Worm (Caenorhabditis elegans) whole organism, late embryonic: Measurements from ENCODE around the gene ZK488.5.

Source experiments
- C38D4.7 ChIP-seq: fragments of 200-800 bp; sonication (Bioruptor generic); optimal IDR thresholded peaks from 2 replicates; lab custom pipeline; 2018; ENCODE audit warnings: mild to moderate bottlenecking, missing genetic modification characterization, moderate library complexity, missing compliant biosample characterization
- F13H6.1 ChIP-seq: sonication (generic microtip); optimal IDR thresholded peaks from 2 replicates; lab custom pipeline; 2016; ENCODE audit warnings: missing genetic modification characterization, missing compliant biosample characterization
- K02D7.2 ChIP-seq: sonication (generic microtip); optimal IDR thresholded peaks from 2 replicates; lab custom pipeline; 2017; ENCODE audit warnings: mild to moderate bottlenecking, missing genetic modification characterization, missing compliant biosample characterization
- ahr-1 ChIP-seq: sonication (generic microtip); optimal IDR thresholded peaks from 2 replicates; lab custom pipeline; 2016; ENCODE audit warnings: missing genetic modification characterization, missing compliant biosample characterization
- ama-1 ChIP-seq: fragments of 150-350 bp; optimal IDR thresholded peaks from 2 replicates; lab custom pipeline; 2014
- ceh-31 ChIP-seq: sonication (generic microtip); optimal IDR thresholded peaks from 2 replicates; lab custom pipeline; 2016; ENCODE audit warnings: missing genetic modification characterization, missing compliant biosample characterization
- ceh-34 ChIP-seq: sonication (generic microtip); optimal IDR thresholded peaks from 2 replicates; lab custom pipeline; 2016; ENCODE audit warnings: mild to moderate bottlenecking, missing genetic modification characterization, missing compliant biosample characterization
- ceh-45 ChIP-seq: fragments of 200-800 bp; sonication (Bioruptor generic); IDR thresholded peaks from 2 replicates; pipeline ENCODE4 v1.3.6; 2022; ENCODE audit warnings: missing genetic modification reagents, missing genetic modification characterization, missing compliant biosample characterization
- ceh-48 ChIP-seq: sonication (generic microtip); optimal IDR thresholded peaks from 2 replicates; lab custom pipeline; 2016; ENCODE audit warnings: missing genetic modification characterization, inconsistent platforms, missing compliant biosample characterization
- ceh-6 ChIP-seq: fragments of 200-800 bp; sonication (Bioruptor generic); optimal IDR thresholded peaks from 2 replicates; lab custom pipeline; 2018; ENCODE audit warnings: mild to moderate bottlenecking, missing genetic modification characterization, missing compliant biosample characterization
- che-1 ChIP-seq: sonication (generic microtip); optimal IDR thresholded peaks from 2 replicates; lab custom pipeline; 2016; ENCODE audit warnings: mild to moderate bottlenecking, missing genetic modification characterization, missing compliant biosample characterization
- dmd-4 ChIP-seq: sonication (generic microtip); optimal IDR thresholded peaks from 2 replicates; lab custom pipeline; 2016; ENCODE audit warnings: borderline replicate concordance, missing genetic modification characterization, missing compliant biosample characterization
- ets-4 ChIP-seq: sonication (generic microtip); optimal IDR thresholded peaks from 2 replicates; lab custom pipeline; 2016; ENCODE audit warnings: missing genetic modification characterization, missing compliant biosample characterization
- eyg-1 ChIP-seq: sonication (generic microtip); optimal IDR thresholded peaks from 2 replicates; lab custom pipeline; 2016; ENCODE audit warnings: missing genotype, missing genetic modification characterization, missing compliant biosample characterization
- fkh-10 ChIP-seq: fragments of 150-350 bp; optimal IDR thresholded peaks from 2 replicates; lab custom pipeline; 2014; ENCODE audit warnings: missing biosample characterization, missing genetic modification reagents, missing genetic modification characterization
- fkh-6 ChIP-seq: sonication (generic microtip); optimal IDR thresholded peaks from 2 replicates; lab custom pipeline; 2016; ENCODE audit warnings: missing genetic modification characterization, missing compliant biosample characterization
- gmeb-2 ChIP-seq: sonication (generic microtip); optimal IDR thresholded peaks from 2 replicates; lab custom pipeline; 2016; ENCODE audit warnings: missing genetic modification characterization, inconsistent platforms, missing compliant biosample characterization
- hlh-13 ChIP-seq: fragments of 200-800 bp; sonication (Bioruptor generic); optimal IDR thresholded peaks from 2 replicates; lab custom pipeline; 2018; ENCODE audit warnings: mild to moderate bottlenecking, missing genetic modification characterization, missing compliant biosample characterization
- hlh-15 ChIP-seq: sonication (generic microtip); optimal IDR thresholded peaks from 2 replicates; lab custom pipeline; 2016; ENCODE audit warnings: missing genetic modification characterization, missing compliant biosample characterization
- hlh-30 ChIP-seq: sonication (generic microtip); optimal IDR thresholded peaks from 2 replicates; lab custom pipeline; 2017; ENCODE audit warnings: antibody characterized with exemption, missing genetic modification characterization, missing compliant biosample characterization; ENCODE audit not compliant: insufficient read depth
- hlh-8 ChIP-seq: sonication (generic microtip); optimal IDR thresholded peaks from 2 replicates; lab custom pipeline; 2016; ENCODE audit warnings: missing genotype, missing genetic modification characterization, missing compliant biosample characterization
- nhr-11 ChIP-seq: fragments of 150-350 bp; optimal IDR thresholded peaks from 2 replicates; lab custom pipeline; 2014; ENCODE audit warnings: missing biosample characterization, missing genetic modification characterization
- pat-9 ChIP-seq: fragments of 200-800 bp; sonication (Bioruptor generic); optimal IDR thresholded peaks from 2 replicates; lab custom pipeline; 2018; ENCODE audit warnings: mild to moderate bottlenecking, missing genetic modification characterization, moderate library complexity, missing compliant biosample characterization
- pax-1 ChIP-seq: fragments of 150-350 bp; optimal IDR thresholded peaks from 2 replicates; lab custom pipeline; 2014; ENCODE audit warnings: missing biosample characterization, missing genetic modification characterization
- pha-2 ChIP-seq: sonication (generic microtip); optimal IDR thresholded peaks from 2 replicates; lab custom pipeline; 2017; ENCODE audit warnings: mild to moderate bottlenecking, missing genetic modification characterization, missing compliant biosample characterization
- pros-1 ChIP-seq: fragments of 150-350 bp; optimal IDR thresholded peaks from 2 replicates; lab custom pipeline; 2014; ENCODE audit warnings: missing biosample characterization, missing genetic modification reagents, missing genetic modification characterization
- ref-2 ChIP-seq: sonication (generic microtip); optimal IDR thresholded peaks from 2 replicates; lab custom pipeline; 2016; ENCODE audit warnings: missing genetic modification characterization, missing compliant biosample characterization
- rnt-1 ChIP-seq: sonication (generic microtip); optimal IDR thresholded peaks from 2 replicates; lab custom pipeline; 2016; ENCODE audit warnings: missing genetic modification characterization, missing compliant biosample characterization
- sox-4 ChIP-seq: sonication (generic microtip); optimal IDR thresholded peaks from 2 replicates; lab custom pipeline; 2017; ENCODE audit warnings: mild to moderate bottlenecking, missing genetic modification characterization, inconsistent platforms, missing compliant biosample characterization
- syd-9 ChIP-seq: sonication (generic microtip); optimal IDR thresholded peaks from 2 replicates; lab custom pipeline; 2016; ENCODE audit warnings: mild to moderate bottlenecking, missing genetic modification characterization, moderate library complexity, missing compliant biosample characterization
- unc-3 ChIP-seq, 2 experiments: fragments of 200-800 bp in 1 of 2; sonication (Bioruptor generic) in 1 of 2; sonication (generic microtip) in 1 of 2; conservative IDR thresholded peaks in 1 of 2; optimal IDR thresholded peaks in 1 of 2; 2 replicates each; pipeline versions ENCODE4 v1.3.6 to Lab custom; 2016 to 2022; ENCODE audit warnings: missing compliant biosample characterization in 2 of 2, missing genetic modification characterization in 2 of 2, missing genetic modification reagents in 1 of 2
- unc-55 ChIP-seq: sonication (generic microtip); optimal IDR thresholded peaks from 2 replicates; lab custom pipeline; 2017; ENCODE audit warnings: missing biosample characterization, missing genetic modification reagents, missing genetic modification characterization
- unc-86 ChIP-seq: sonication (generic microtip); optimal IDR thresholded peaks from 2 replicates; lab custom pipeline; 2016; ENCODE audit warnings: missing genetic modification characterization, missing compliant biosample characterization
- zip-5 ChIP-seq: sonication (generic microtip); optimal IDR thresholded peaks from 2 replicates; lab custom pipeline; 2016; ENCODE audit warnings: missing genetic modification characterization, missing compliant biosample characterization
- ztf-16 ChIP-seq: sonication (generic microtip); optimal IDR thresholded peaks from 2 replicates; lab custom pipeline; 2017; ENCODE audit warnings: missing genetic modification characterization, missing compliant biosample characterization

The ZK488.5 gene

DNA sequence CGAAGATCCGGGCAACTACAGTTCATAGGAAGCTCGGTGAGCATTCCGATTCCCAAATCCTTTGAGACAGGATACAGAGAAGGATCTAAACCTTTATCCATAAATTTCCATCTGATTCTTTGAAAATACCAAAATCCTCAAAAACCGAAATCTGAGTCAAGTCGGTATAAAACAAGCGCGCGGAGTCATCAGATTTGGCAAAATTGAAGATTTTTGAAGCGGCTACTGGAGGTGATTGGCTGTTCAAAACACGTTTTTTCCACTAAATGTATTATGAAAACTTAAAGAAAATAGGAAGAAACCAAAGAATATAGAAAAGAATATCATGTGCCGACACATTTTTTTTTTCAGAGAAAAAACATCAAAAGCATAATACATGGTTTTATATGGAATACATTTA is 18.4 kb upstream of the ZK488.5 start, which contains the start of gene C14C6.13:
Gene C14C6.13, minus strand, starts transcription at position 101 of the 400 bp plus-strand sequence.
- TF ChIP-seq ahr-1 (no peak), unc-55 (GFP tag; lab: Kevin White, UChicago) (no peak)
- TF ChIP-seq, all 69 proteins: peak for 0

DNA sequence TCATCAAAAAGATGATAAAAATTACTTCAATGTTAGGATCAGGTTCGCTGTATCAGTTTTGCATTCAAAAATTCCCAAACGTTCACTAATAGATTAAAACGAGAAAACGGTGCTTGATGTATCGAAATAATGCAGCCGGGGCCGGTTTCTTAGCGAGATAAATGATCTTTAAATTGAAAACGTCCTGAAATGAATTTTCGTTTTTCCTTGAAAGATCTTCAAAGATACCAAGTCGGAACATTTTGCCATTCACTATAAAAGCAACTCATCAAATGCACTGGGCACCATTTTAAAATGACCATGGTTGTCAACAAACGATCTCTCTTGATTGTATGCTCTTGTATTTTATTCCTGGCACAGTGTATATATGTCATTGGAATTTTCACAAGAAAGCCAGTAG is 17.0 kb upstream of the ZK488.5 start, which contains the start of gene K06H6.5:
Gene K06H6.5, plus strand, starts transcription at position 301 of the 400 bp plus-strand sequence.
- TF ChIP-seq gmeb-2 (tag; lab: Kevin White, UChicago) (no peak), ahr-1 (no peak), pax-1 (no peak)

DNA sequence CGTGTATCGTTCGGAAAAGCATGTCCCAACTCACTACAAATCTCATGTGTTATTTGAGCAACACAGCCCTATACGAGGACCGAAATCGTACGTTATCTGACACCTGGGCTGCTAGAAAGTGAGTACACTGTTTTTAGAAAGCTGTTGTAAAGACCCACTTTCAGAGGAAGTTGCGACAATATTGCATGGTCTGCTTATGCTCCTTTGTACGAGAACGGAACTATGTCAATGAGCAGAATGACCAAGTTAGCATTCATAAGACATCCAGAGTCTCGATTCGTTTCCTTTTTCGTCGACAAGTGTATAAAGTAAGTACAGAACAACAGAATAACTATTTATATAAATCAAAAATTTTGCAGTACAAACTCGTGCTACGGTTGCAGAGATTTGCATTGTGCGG is 16.1 kb upstream of the ZK488.5 start:
- TF ChIP-seq fkh-10 (GFP tag; lab: Kevin White, UChicago): no peak
- no peak for TF ChIP-seq ztf-16
- no peak for TF ChIP-seq ceh-34 (tag; lab: Kevin White, UChicago)
- no peak for TF ChIP-seq pha-2
- no peak for TF ChIP-seq hlh-15 (tag; lab: Kevin White, UChicago)
- no peak for TF ChIP-seq pros-1
- no peak for TF ChIP-seq fkh-6 (tag; lab: Kevin White, UChicago)
- TF ChIP-seq gmeb-2 (tag; lab: Kevin White, UChicago): no peak
- no peak for TF ChIP-seq unc-55 (GFP tag; lab: Kevin White, UChicago)
- TF ChIP-seq ama-1: no peak
- TF ChIP-seq ref-2 (tag; lab: Kevin White, UChicago): no peak
- TF ChIP-seq sox-4 (tag; lab: Kevin White, UChicago): no peak
- TF ChIP-seq ceh-48 (tag; lab: Kevin White, UChicago): no peak

DNA sequence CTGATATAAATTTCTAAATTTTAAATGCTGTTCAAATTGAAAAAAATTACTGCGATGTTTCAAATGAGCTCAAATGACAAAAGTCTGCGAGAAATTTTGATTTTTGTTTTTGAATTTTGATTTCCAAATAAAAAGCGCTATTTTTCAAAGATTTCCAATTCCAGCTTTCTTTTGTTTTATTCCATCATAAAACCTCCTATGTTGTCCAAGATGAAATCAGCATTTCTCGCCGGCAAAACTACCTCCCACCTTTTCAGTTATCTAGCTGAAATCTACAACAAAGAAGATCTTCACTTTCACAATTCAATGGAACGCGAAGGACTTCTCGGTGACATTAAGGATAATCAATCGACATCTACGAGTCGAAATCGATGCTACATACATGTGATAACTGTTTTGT is 14.1 kb upstream of the ZK488.5 start, which contains the start of gene K06H6.4:
Gene K06H6.4, plus strand, starts transcription at position 301 of the 400 bp plus-strand sequence.
- TF ChIP-seq hlh-13 (no peak), eyg-1 (tag; lab: Kevin White, UChicago) (no peak), ceh-45 (no peak), rnt-1 (no peak), nhr-11 (tag; lab: Kevin White, UChicago) (no peak), che-1 (tag; lab: Kevin White, UChicago) (no peak), F13H6.1 (no peak), ets-4 (tag; lab: Kevin White, UChicago) (no peak), ceh-6 (no peak), unc-3 (GFP tag; conservative IDR thresholded peaks at IDR 0.05; lab: Robert Waterston, UW) (no peak), unc-3 (tag; optimal IDR thresholded peaks at IDR 0.05; lab: Kevin White, UChicago) (no peak), unc-55 (GFP tag; lab: Kevin White, UChicago) (no peak), hlh-8 (tag; lab: Kevin White, UChicago) (no peak), unc-86 (no peak), pat-9 (tag; lab: Kevin White, UChicago) (no peak), sox-4 (tag; lab: Kevin White, UChicago) (no peak), hlh-30 (tag; lab: Kevin White, UChicago) (no peak), syd-9 (tag; lab: Kevin White, UChicago) (no peak)

DNA sequence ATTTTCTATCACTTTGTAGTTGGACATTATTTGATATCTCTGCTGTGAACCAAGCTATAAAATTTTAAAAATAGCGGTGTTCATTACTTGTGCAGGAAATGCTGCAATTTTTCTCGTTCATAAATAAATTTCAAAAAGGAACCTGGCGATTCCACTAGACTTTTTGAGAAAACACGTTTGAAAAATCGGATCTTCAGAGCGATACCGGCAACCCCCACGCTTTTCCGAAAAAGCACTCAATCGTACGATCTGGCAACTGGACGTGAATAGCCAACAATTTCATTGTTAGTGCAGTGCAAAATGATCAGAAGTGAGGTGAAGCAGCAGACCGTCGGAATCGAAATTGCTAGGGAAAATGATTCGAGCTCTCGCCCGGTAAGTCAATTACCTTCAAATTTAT is 11.4 kb upstream of the ZK488.5 start, which contains the start of gene nstp-7:
Gene nstp-7, plus strand, starts transcription at position 301 of the 400 bp plus-strand sequence.
- no peak for TF ChIP-seq hlh-13
- no peak for TF ChIP-seq C38D4.7
- TF ChIP-seq K02D7.2 (tag; lab: Kevin White, UChicago): no peak
- no peak for TF ChIP-seq F13H6.1
- TF ChIP-seq ceh-31 (tag; lab: Kevin White, UChicago): no peak
- TF ChIP-seq ama-1: no peak
- no peak for TF ChIP-seq sox-4 (tag; lab: Kevin White, UChicago)
- TF ChIP-seq dmd-4 (tag; lab: Kevin White, UChicago): no peak
- no peak for TF ChIP-seq zip-5 (tag; lab: Kevin White, UChicago)
- TF ChIP-seq pax-1: no peak
- TF ChIP-seq, all 69 proteins: peak for 0
